Fruit fly (Drosophila melanogaster): ENCODE results near the gene Raf.

Gene Raf

dm6 chrX:2329312-2329711, 34.0 kb downstream of the Raf start (continued):
- TF ChIP-seq danr (GFP tag; IDR thresholded peaks at IDR 0.05) (no peak), CG11504 (tag; optimal IDR thresholded peaks at IDR 0.05) (peak; percentile 70), Kr (GFP tag; optimal IDR thresholded peaks at IDR 0.05) (no peak), Pdp1 (GFP tag; optimal IDR thresholded peaks at IDR 0.05) (peak; percentile 69 to 82), CG6175 (GFP tag; IDR thresholded peaks at IDR 0.05) (no peak), schlank (tag; optimal IDR thresholded peaks at IDR 0.05) (no peak), onecut (GFP tag; IDR thresholded peaks at IDR 0.05) (peak; percentile 61), stwl (tag; optimal IDR thresholded peaks at IDR 0.05) (no peak), jing (GFP tag; optimal IDR thresholded peaks at IDR 0.05) (peak; percentile 10), D19A (tag; optimal IDR thresholded peaks at IDR 0.05) (peak; percentile 54), Gug (GFP tag; IDR thresholded peaks at IDR 0.05) (peak; percentile 75), Scr (GFP tag; IDR thresholded peaks at IDR 0.05; ENCODE audit: partially characterized antibody) (no peak), CG4820 (GFP tag; optimal IDR thresholded peaks at IDR 0.05) (peak; percentile 61), CG3407 (GFP tag; optimal IDR thresholded peaks at IDR 0.05) (peak; percentile 42), CG12744 (GFP tag; optimal IDR thresholded peaks at IDR 0.05) (peak; percentile 44), tgo (GFP tag; IDR thresholded peaks at IDR 0.05) (peak; percentile 70), lov (optimal IDR thresholded peaks at IDR 0.05) (no peak), lov (GFP tag; IDR thresholded peaks at IDR 0.05) (peak; percentile 78; the same call in 2 of the 3 replicates), CG8924 (tag; optimal IDR thresholded peaks at IDR 0.05) (peak; percentile 73), Myb (GFP tag; optimal IDR thresholded peaks at IDR 0.05) (peak; percentile 61), CG3281 (GFP tag; optimal IDR thresholded peaks at IDR 0.05) (peak; percentile 4), CG6683 (GFP tag; optimal IDR thresholded peaks at IDR 0.05) (peak; percentile 17), CG32772 (GFP tag; IDR thresholded peaks at IDR 0.05) (peak; percentile 77), croc (GFP tag; conservative IDR thresholded peaks at IDR 0.05) (peak; percentile 64; the same call in 2 of the 3 replicates), Ptx1 (GFP tag; IDR thresholded peaks at IDR 0.05) (peak; percentile 79), gcm2 (GFP tag; optimal IDR thresholded peaks at IDR 0.05) (peak; percentile 59), Chrac-16 (GFP tag; optimal IDR thresholded peaks at IDR 0.05) (peak; percentile 80), hbn (GFP tag; IDR thresholded peaks at IDR 0.05; ENCODE audit: partially characterized antibody) (no peak), dm (GFP tag; optimal IDR thresholded peaks at IDR 0.05) (peak; percentile 64), bsh (GFP tag; optimal IDR thresholded peaks at IDR 0.05) (peak in 1 of 2 experiments; percentile 85), CG7357 (GFP tag; IDR thresholded peaks at IDR 0.05) (peak; percentile 52; the same call in 1 of the 3 replicates), CG4854 (GFP tag; optimal IDR thresholded peaks at IDR 0.05) (no peak), HLH4C (GFP tag; IDR thresholded peaks at IDR 0.05; ENCODE audit: partially characterized antibody) (no peak), CG4730 (GFP tag; IDR thresholded peaks at IDR 0.05) (peak; percentile 66), CG7987 (GFP tag; optimal IDR thresholded peaks at IDR 0.05) (peak; percentile 3), CG13775 (GFP tag; optimal IDR thresholded peaks at IDR 0.05) (peak; percentile 56), CG2116 (GFP tag; optimal IDR thresholded peaks at IDR 0.05) (peak; percentile 24), sr (GFP tag; IDR thresholded peaks at IDR 0.05) (no peak), CG5953 (GFP tag; IDR thresholded peaks at IDR 0.05) (peak; percentile 75), Deaf1 (tag; optimal IDR thresholded peaks at IDR 0.05) (peak; percentile 33), slp2 (GFP tag; optimal IDR thresholded peaks at IDR 0.05) (no peak), sob (GFP tag; IDR thresholded peaks at IDR 0.05) (0 out of 2 replicates have a peak, but pooled peaks have one; percentile 31), nmo (GFP tag; optimal IDR thresholded peaks at IDR 0.05) (peak; percentile 81), CG31365 (tag; optimal IDR thresholded peaks at IDR 0.05) (no peak), sima (GFP tag; optimal IDR thresholded peaks at IDR 0.05) (no peak), CG11085 (GFP tag; IDR thresholded peaks at IDR 0.05) (0 out of 2 replicates have a peak, but pooled peaks have one; percentile 21), crp (GFP tag; optimal IDR thresholded peaks at IDR 0.05) (peak in 1 of 2 experiments; percentile 18), CG3163 (GFP tag; optimal IDR thresholded peaks at IDR 0.05) (peak; percentile 68), CG17612 (GFP tag; IDR thresholded peaks at IDR 0.05) (no peak), Taf1 (GFP tag; IDR thresholded peaks at IDR 0.05) (no peak), CG6791 (GFP tag; IDR thresholded peaks at IDR 0.05; ENCODE audit: partially characterized antibody) (no peak)
